Fruit fly (Drosophila melanogaster) whole organism, adult: ENCODE results near the gene CG6225.

Source experiments
- CG12768 ChIP-seq: fragments of 200-800 bp; sonication (Bioruptor generic); optimal IDR thresholded peaks from 2 replicates; lab custom pipeline; 2017; ENCODE audit warnings: missing biosample characterization, missing genetic modification characterization, mild to moderate bottlenecking, moderate library complexity, missing genetic modification reagents
- CG14711 ChIP-seq: fragments of 200-800 bp; sonication (Bioruptor generic); optimal IDR thresholded peaks from 2 replicates; lab custom pipeline; 2018; ENCODE audit warnings: missing biosample characterization, mild to moderate bottlenecking, missing genetic modification characterization, moderate library complexity
- Crg-1 ChIP-seq: fragments of 200-800 bp; sonication (Bioruptor generic); optimal IDR thresholded peaks from 2 replicates; lab custom pipeline; 2016; ENCODE audit warnings: missing biosample characterization, missing genetic modification characterization
- cic ChIP-seq: fragments of 200-800 bp; sonication (Bioruptor generic); optimal IDR thresholded peaks from 2 replicates; lab custom pipeline; 2017; ENCODE audit warnings: missing biosample characterization, mild to moderate bottlenecking, missing genetic modification characterization, moderate library complexity
- ovo ChIP-seq: fragments of 200-800 bp; sonication (Bioruptor generic); optimal IDR thresholded peaks from 2 replicates; lab custom pipeline; 2016; ENCODE audit warnings: missing biosample characterization, missing genetic modification characterization
- tj ChIP-seq: fragments of 200-800 bp; sonication (Bioruptor generic); optimal IDR thresholded peaks from 3 replicates; lab custom pipeline; 2017; ENCODE audit warnings: missing biosample characterization, mild to moderate bottlenecking, missing genetic modification characterization, moderate library complexity
- toe ChIP-seq: fragments of 200-800 bp; sonication (Bioruptor generic); optimal IDR thresholded peaks from 2 replicates; lab custom pipeline; 2016; ENCODE audit warnings: missing biosample characterization, missing genetic modification characterization

- TF ChIP-seq CG12768 (GFP tag; lab: Kevin White, UChicago) = no peak
- no peak for TF ChIP-seq toe (GFP tag; lab: Kevin White, UChicago)
- TF ChIP-seq Crg-1 (GFP tag; lab: Kevin White, UChicago) = no peak
- no peak for TF ChIP-seq tj (GFP tag; lab: Kevin White, UChicago)
- TF ChIP-seq CG14711 = no peak
- no peak for TF ChIP-seq ovo (GFP tag; lab: Kevin White, UChicago)
- TF ChIP-seq cic (GFP tag; lab: Kevin White, UChicago) = no peak
These were observed 25.9 kb upstream of the CG6225 start for dm6 chr3R:12628395-12628928.
